Worm (Caenorhabditis elegans): ENCODE measurements around the gene odr-7.

DNA sequence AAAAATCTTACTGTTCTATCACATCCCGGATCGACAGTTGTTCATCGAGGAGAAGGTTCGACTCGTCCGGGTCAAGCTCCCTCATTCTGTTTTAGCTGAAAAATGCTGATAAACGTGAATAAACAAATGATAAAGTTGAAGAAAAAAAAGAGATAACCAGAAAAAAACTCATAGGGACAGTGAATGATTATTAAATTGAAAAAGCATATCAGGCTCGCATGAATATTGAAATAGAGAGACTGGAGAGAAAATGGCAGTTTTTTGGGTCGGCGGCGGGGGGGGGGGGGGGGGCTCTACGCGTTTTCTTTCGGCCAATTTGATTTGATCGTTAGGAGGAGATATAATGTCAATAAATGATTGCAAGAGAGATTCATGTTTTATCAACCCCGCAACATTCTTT lies 47.5 kb downstream of the odr-7 start, which contains the start of gene lin-2:
- TF ChIP-seq mls-2 (tag; optimal IDR thresholded peaks at IDR 0.05): no peak
- no peak for TF ChIP-seq unc-62 (GFP tag; optimal IDR thresholded peaks at IDR 0.05)
- no peak for TF ChIP-seq snpc-4 (tag; optimal IDR thresholded peaks at IDR 0.05)
- no peak for TF ChIP-seq blmp-1 (tag; optimal IDR thresholded peaks at IDR 0.05)
- TF ChIP-seq lsy-2 (tag; optimal IDR thresholded peaks at IDR 0.05): no peak
- TF ChIP-seq nhr-76 (tag; optimal IDR thresholded peaks at IDR 0.05): no peak
- TF ChIP-seq tbx-8 (GFP tag; optimal IDR thresholded peaks at IDR 0.05): no peak
- no peak for TF ChIP-seq ztf-11 (tag; optimal IDR thresholded peaks at IDR 0.05)
- TF ChIP-seq mep-1 (tag; optimal IDR thresholded peaks at IDR 0.05): no peak
- no peak for TF ChIP-seq pha-4 (tag; optimal IDR thresholded peaks at IDR 0.05)
- TF ChIP-seq nhr-28 (tag; optimal IDR thresholded peaks at IDR 0.05): no peak
- no peak for TF ChIP-seq M03D4.4 (tag; optimal IDR thresholded peaks at IDR 0.05)
- TF ChIP-seq unc-39 (tag; optimal IDR thresholded peaks at IDR 0.05): no peak
- TF ChIP-seq nhr-12 (tag; optimal IDR thresholded peaks at IDR 0.05): no peak

Data from whole organism, mixed stage, embryonic.